Fruit fly (Drosophila melanogaster): ENCODE measurements around the gene MME1.
A peak's percentile ranks its signal among the peaks of the same experiment; 100 is the strongest.

MME1 gene

dm6 chr2L:7076055-7076700 lies 48.9 kb downstream of the MME1 start (continued):
- no peak for TF ChIP-seq Oli (tag; optimal IDR thresholded peaks at IDR 0.05)
- no peak for TF ChIP-seq bab2 (GFP tag; optimal IDR thresholded peaks at IDR 0.05)
- TF ChIP-seq dm (GFP tag; optimal IDR thresholded peaks at IDR 0.05), result no peak
- no peak for TF ChIP-seq cas (GFP tag; IDR thresholded peaks at IDR 0.05)
- TF ChIP-seq CG4404 (GFP tag; IDR thresholded peaks at IDR 0.05), result 0 out of 2 replicates have a peak, but pooled peaks have one; percentile 11
- TF ChIP-seq gt (GFP tag; IDR thresholded peaks at IDR 0.05), result no peak
- no peak for TF ChIP-seq knrl (GFP tag; IDR thresholded peaks at IDR 0.05; ENCODE audit: partially characterized antibody)
- no peak for TF ChIP-seq CG32532 (GFP tag; IDR thresholded peaks at IDR 0.05)
- no peak for TF ChIP-seq Scr (GFP tag; IDR thresholded peaks at IDR 0.05; ENCODE audit: partially characterized antibody)
- TF ChIP-seq CG11504 (tag; optimal IDR thresholded peaks at IDR 0.05), result peak; percentile 11
- no peak for TF ChIP-seq Abd-B (GFP tag; optimal IDR thresholded peaks at IDR 0.05)
- TF ChIP-seq Ssrp (tag; optimal IDR thresholded peaks at IDR 0.05), result no peak
- no peak for TF ChIP-seq aop (GFP tag; IDR thresholded peaks at IDR 0.05)
- TF ChIP-seq CG4328 (GFP tag; optimal IDR thresholded peaks at IDR 0.05), result no peak
- TF ChIP-seq E2f2 (GFP tag; IDR thresholded peaks at IDR 0.05), result no peak
- no peak for TF ChIP-seq CG17612 (GFP tag; IDR thresholded peaks at IDR 0.05)
- peak; percentile 2 for TF ChIP-seq Xbp1 (GFP tag; optimal IDR thresholded peaks at IDR 0.05)
- no peak for TF ChIP-seq prd (optimal IDR thresholded peaks at IDR 0.05)
- TF ChIP-seq prd (GFP tag; IDR thresholded peaks at IDR 0.05), result no peak; the same call in 2 of the 3 replicates
- TF ChIP-seq dpn (GFP tag; optimal IDR thresholded peaks at IDR 0.05), result peak in 1 of 2 experiments; percentile 2
- no peak for TF ChIP-seq Side (GFP tag; optimal IDR thresholded peaks at IDR 0.05)
- TF ChIP-seq CG9727 (GFP tag; optimal IDR thresholded peaks at IDR 0.05), result no peak
- TF ChIP-seq Vsx1 (GFP tag; optimal IDR thresholded peaks at IDR 0.05), result no peak
- TF ChIP-seq Fer2 (tag; optimal IDR thresholded peaks at IDR 0.05), result no peak
- TF ChIP-seq NC2α (GFP tag; optimal IDR thresholded peaks at IDR 0.05), result no peak
- TF ChIP-seq seq (GFP tag; IDR thresholded peaks at IDR 0.05), result no peak
- TF ChIP-seq CG2712 (tag; optimal IDR thresholded peaks at IDR 0.05), result peak; percentile 18
- TF ChIP-seq CG12391 (tag; optimal IDR thresholded peaks at IDR 0.05), result peak; percentile 15
- no peak for TF ChIP-seq ro (GFP tag; IDR thresholded peaks at IDR 0.05)
- no peak for TF ChIP-seq Blimp-1 (GFP tag; optimal IDR thresholded peaks at IDR 0.05)
- TF ChIP-seq slbo (GFP tag; IDR thresholded peaks at IDR 0.05), result peak; percentile 45
- TF ChIP-seq NK7.1 (GFP tag; optimal IDR thresholded peaks at IDR 0.05), result no peak
- TF ChIP-seq sens (GFP tag), result peak; percentile 75
- TF ChIP-seq cg (GFP tag; optimal IDR thresholded peaks at IDR 0.05), result no peak
- TF ChIP-seq org-1 (GFP tag; optimal IDR thresholded peaks at IDR 0.05), result no peak
- no peak for TF ChIP-seq odd (GFP tag; optimal IDR thresholded peaks at IDR 0.05)
- TF ChIP-seq NfI (GFP tag; optimal IDR thresholded peaks at IDR 0.05), result no peak
- TF ChIP-seq CG6254 (GFP tag; optimal IDR thresholded peaks at IDR 0.05), result no peak
- no peak for TF ChIP-seq lilli (GFP tag; optimal IDR thresholded peaks at IDR 0.05)
- no peak for TF ChIP-seq Dref (GFP tag; IDR thresholded peaks at IDR 0.05)
- TF ChIP-seq CG3163 (GFP tag; optimal IDR thresholded peaks at IDR 0.05), result no peak
- no peak for TF ChIP-seq Opbp (GFP tag; IDR thresholded peaks at IDR 0.05; ENCODE audit: partially characterized antibody)
- TF ChIP-seq CG9797 (GFP tag; optimal IDR thresholded peaks at IDR 0.05), result no peak
- TF ChIP-seq CG5245 (GFP tag; optimal IDR thresholded peaks at IDR 0.05), result no peak
- peak; percentile 23 for TF ChIP-seq CG1603 (tag; optimal IDR thresholded peaks at IDR 0.05)
